Worm (Caenorhabditis elegans) whole organism, L1 larva: ENCODE results near the gene F59A1.11.

Experiments used
- nhr-11 ChIP-seq: fragments of 150-350 bp; optimal IDR thresholded peaks from 2 replicates; lab custom pipeline; 2014; ENCODE audit warnings: missing biosample characterization, missing genetic modification characterization
- rnt-1 ChIP-seq: sonication (generic microtip); optimal IDR thresholded peaks from 2 replicates; lab custom pipeline; 2016; ENCODE audit warnings: mild to moderate bottlenecking, missing genetic modification characterization, moderate library complexity, missing compliant biosample characterization

DNA sequence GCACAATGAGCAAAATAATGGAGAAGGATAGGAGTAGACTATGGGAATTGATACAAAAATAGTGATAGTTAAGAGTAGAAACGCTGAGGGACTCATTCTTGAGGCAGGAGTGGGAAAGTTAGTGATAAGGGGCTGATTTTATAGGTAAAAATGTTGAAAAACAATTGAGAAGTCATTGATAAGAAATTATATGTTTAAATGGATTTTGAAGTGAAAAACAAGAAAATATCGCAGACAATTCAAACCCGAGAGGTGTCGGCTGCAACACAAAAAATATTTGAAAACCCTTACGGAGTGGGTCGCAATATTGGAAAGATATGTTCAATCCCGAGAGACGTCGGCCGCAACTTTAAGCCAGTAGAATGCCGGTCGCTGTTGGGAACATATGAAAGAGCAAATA, 30.9 kb upstream of the F59A1.11 start, which contains the start of gene spp-29:
- no peak for TF ChIP-seq rnt-1 (tag; lab: Kevin White, UChicago)
- no peak for TF ChIP-seq nhr-11 (tag; lab: Kevin White, UChicago)
